Worm (Caenorhabditis elegans) whole organism, L3 larva: Measurements from ENCODE around the gene hmg-5.

Experiments
- ZK546.5 ChIP-seq: sonication (generic microtip); optimal IDR thresholded peaks from 2 replicates; lab custom pipeline; 2017; ENCODE audit warnings: missing biosample characterization, missing genetic modification characterization
- aly-2 ChIP-seq: fragments of 150-350 bp; optimal IDR thresholded peaks from 2 replicates; lab custom pipeline; 2014; ENCODE audit warnings: missing biosample characterization, missing genetic modification characterization
- ama-1 ChIP-seq: fragments of 150-350 bp; optimal IDR thresholded peaks from 2 replicates; lab custom pipeline; 2018
- ceh-16 ChIP-seq: sonication (generic microtip); optimal IDR thresholded peaks from 2 replicates; lab custom pipeline; 2017; ENCODE audit warnings: missing biosample characterization, missing genetic modification characterization
- ceh-28 ChIP-seq: fragments of 150-350 bp; optimal IDR thresholded peaks from 2 replicates; lab custom pipeline; 2014; ENCODE audit warnings: missing biosample characterization, missing genetic modification reagents, missing genetic modification characterization
- ceh-82 ChIP-seq: fragments of 150-350 bp; optimal IDR thresholded peaks from 2 replicates; lab custom pipeline; 2014; ENCODE audit warnings: missing biosample characterization, missing genetic modification characterization
- ceh-9 ChIP-seq: sonication (generic microtip); optimal IDR thresholded peaks from 2 replicates; lab custom pipeline; 2018; ENCODE audit warnings: missing biosample characterization, missing genetic modification characterization
- daf-12 ChIP-seq: fragments of 150-350 bp; optimal IDR thresholded peaks from 2 replicates; lab custom pipeline; 2014; ENCODE audit warnings: missing biosample characterization, missing genetic modification reagents, missing genetic modification characterization
- egl-27 ChIP-seq: sonication (generic microtip); optimal IDR thresholded peaks from 4 replicates; lab custom pipeline; 2017; ENCODE audit warnings: missing biosample characterization, missing genetic modification reagents, missing genetic modification characterization
- egl-5 ChIP-seq: fragments of 150-350 bp; optimal IDR thresholded peaks from 2 replicates; lab custom pipeline; 2017; ENCODE audit warnings: missing biosample characterization, missing genetic modification reagents, missing genetic modification characterization, inconsistent platforms
- elt-1 ChIP-seq: fragments of 150-350 bp; optimal IDR thresholded peaks from 2 replicates; lab custom pipeline; 2014; ENCODE audit warnings: missing biosample characterization, missing genetic modification characterization
- elt-2 ChIP-seq: sonication (generic microtip); optimal IDR thresholded peaks from 2 replicates; lab custom pipeline; 2016; ENCODE audit warnings: missing genetic modification reagents, mild to moderate bottlenecking, missing genetic modification characterization, missing compliant biosample characterization
- elt-3 ChIP-seq, 3 experiments: fragments of 150-350 bp in 1 of 3; sonication (generic microtip) in 2 of 3; optimal IDR thresholded peaks; 2 replicates in 2 of 3; 4 replicates in 1 of 3; lab custom pipeline; 2014 to 2017; ENCODE audit warnings: missing biosample characterization in 3 of 3, missing genetic modification characterization in 3 of 3
- eor-1 ChIP-seq, 2 experiments: fragments of 150-350 bp; optimal IDR thresholded peaks; 2 replicates each; lab custom pipeline; 2014 to 2018; ENCODE audit warnings: missing biosample characterization in 2 of 2, missing genetic modification characterization in 2 of 2
- fkh-10 ChIP-seq: sonication (generic microtip); optimal IDR thresholded peaks from 2 replicates; lab custom pipeline; 2017; ENCODE audit warnings: missing biosample characterization, missing genetic modification reagents, missing genetic modification characterization
- fkh-2 ChIP-seq: fragments of 150-350 bp; optimal IDR thresholded peaks from 2 replicates; lab custom pipeline; 2014; ENCODE audit warnings: missing biosample characterization, missing genetic modification reagents, missing genetic modification characterization
- fos-1 ChIP-seq: fragments of 150-350 bp; optimal IDR thresholded peaks from 2 replicates; lab custom pipeline; 2014; ENCODE audit warnings: missing biosample characterization, missing genetic modification characterization
- hmg-11 ChIP-seq: sonication (generic microtip); optimal IDR thresholded peaks from 2 replicates; lab custom pipeline; 2016; ENCODE audit warnings: missing genetic modification characterization, missing compliant biosample characterization
- jun-1 ChIP-seq: fragments of 150-350 bp; optimal IDR thresholded peaks from 2 replicates; lab custom pipeline; 2014; ENCODE audit warnings: missing biosample characterization, missing genetic modification reagents, missing genetic modification characterization
- lin-15B ChIP-seq: fragments of 150-350 bp; optimal IDR thresholded peaks from 2 replicates; lab custom pipeline; 2014; ENCODE audit warnings: missing biosample characterization, missing genetic modification characterization
- lin-39 ChIP-seq: fragments of 150-350 bp; optimal IDR thresholded peaks from 2 replicates; lab custom pipeline; 2018; ENCODE audit warnings: missing biosample characterization, missing genetic modification reagents, missing genetic modification characterization
- lsy-12 ChIP-seq: sonication (generic microtip); optimal IDR thresholded peaks from 2 replicates; lab custom pipeline; 2016; ENCODE audit warnings: mild to moderate bottlenecking, missing genetic modification characterization, missing compliant biosample characterization
- mdl-1 ChIP-seq: fragments of 150-350 bp; optimal IDR thresholded peaks from 2 replicates; lab custom pipeline; 2014; ENCODE audit warnings: missing biosample characterization, missing genetic modification characterization
- nfya-1 ChIP-seq: sonication (generic microtip); optimal IDR thresholded peaks from 2 replicates; lab custom pipeline; 2017; ENCODE audit warnings: missing genetic modification characterization, mild to moderate bottlenecking, missing compliant biosample characterization, antibody characterized with exemption, moderate library complexity; ENCODE audit not compliant: insufficient read depth
- nhr-12 ChIP-seq: fragments of 150-350 bp; optimal IDR thresholded peaks from 2 replicates; lab custom pipeline; 2014; ENCODE audit warnings: missing biosample characterization, missing genetic modification characterization
- nhr-23 ChIP-seq: fragments of 150-350 bp; optimal IDR thresholded peaks from 2 replicates; lab custom pipeline; 2014; ENCODE audit warnings: missing biosample characterization, missing genetic modification reagents, missing genetic modification characterization
- nhr-237 ChIP-seq: fragments of 150-350 bp; optimal IDR thresholded peaks from 2 replicates; lab custom pipeline; 2014; ENCODE audit warnings: missing biosample characterization, missing genetic modification characterization
- nhr-25 ChIP-seq: sonication (generic microtip); optimal IDR thresholded peaks from 2 replicates; lab custom pipeline; 2017; ENCODE audit warnings: missing biosample characterization, missing genetic modification characterization
- nhr-28 ChIP-seq: fragments of 150-350 bp; optimal IDR thresholded peaks from 2 replicates; lab custom pipeline; 2014; ENCODE audit warnings: missing biosample characterization, missing genetic modification characterization
- nhr-43 ChIP-seq: sonication (generic microtip); optimal IDR thresholded peaks from 2 replicates; lab custom pipeline; 2016; ENCODE audit warnings: mild to moderate bottlenecking, missing genetic modification characterization, missing compliant biosample characterization; ENCODE audit not compliant: poor library complexity, severe bottlenecking
- nhr-67 ChIP-seq: fragments of 150-350 bp; optimal IDR thresholded peaks from 2 replicates; lab custom pipeline; 2014; ENCODE audit warnings: missing biosample characterization, missing genetic modification characterization
- nhr-77 ChIP-seq: fragments of 150-350 bp; optimal IDR thresholded peaks from 2 replicates; lab custom pipeline; 2014; ENCODE audit warnings: missing biosample characterization, missing genetic modification characterization
- pha-4 ChIP-seq: fragments of 150-350 bp; optimal IDR thresholded peaks from 2 replicates; lab custom pipeline; 2014; ENCODE audit warnings: missing biosample characterization, missing genetic modification reagents, missing genetic modification characterization
- sea-2 ChIP-seq: fragments of 150-350 bp; sonication (generic microtip); optimal IDR thresholded peaks from 4 replicates; lab custom pipeline; 2014; ENCODE audit warnings: missing biosample characterization, missing genetic modification reagents, missing genetic modification characterization
- skn-1 ChIP-seq: fragments of 150-350 bp; optimal IDR thresholded peaks from 2 replicates; lab custom pipeline; 2014; ENCODE audit warnings: missing biosample characterization, missing genetic modification characterization
- snpc-4 ChIP-seq: fragments of 150-350 bp; optimal IDR thresholded peaks from 2 replicates; lab custom pipeline; 2014; ENCODE audit warnings: missing biosample characterization, missing genetic modification characterization
- tbx-2 ChIP-seq: sonication (generic microtip); optimal IDR thresholded peaks from 2 replicates; lab custom pipeline; 2016; ENCODE audit warnings: mild to moderate bottlenecking, missing genetic modification characterization, missing compliant biosample characterization
- unc-39 ChIP-seq: sonication (generic microtip); optimal IDR thresholded peaks from 4 replicates; lab custom pipeline; 2017; ENCODE audit warnings: missing biosample characterization, missing genetic modification characterization
- unc-62 ChIP-seq: fragments of 150-350 bp; sonication (generic microtip); optimal IDR thresholded peaks from 4 replicates; lab custom pipeline; 2014; ENCODE audit warnings: missing biosample characterization, missing genetic modification reagents, missing genetic modification characterization
- zag-1 ChIP-seq: fragments of 150-350 bp; optimal IDR thresholded peaks from 2 replicates; lab custom pipeline; 2014; ENCODE audit warnings: missing biosample characterization, missing genetic modification characterization
- ztf-4 ChIP-seq: fragments of 150-350 bp; optimal IDR thresholded peaks from 2 replicates; lab custom pipeline; 2014; ENCODE audit warnings: missing biosample characterization, missing genetic modification characterization

Gene hmg-5

DNA sequence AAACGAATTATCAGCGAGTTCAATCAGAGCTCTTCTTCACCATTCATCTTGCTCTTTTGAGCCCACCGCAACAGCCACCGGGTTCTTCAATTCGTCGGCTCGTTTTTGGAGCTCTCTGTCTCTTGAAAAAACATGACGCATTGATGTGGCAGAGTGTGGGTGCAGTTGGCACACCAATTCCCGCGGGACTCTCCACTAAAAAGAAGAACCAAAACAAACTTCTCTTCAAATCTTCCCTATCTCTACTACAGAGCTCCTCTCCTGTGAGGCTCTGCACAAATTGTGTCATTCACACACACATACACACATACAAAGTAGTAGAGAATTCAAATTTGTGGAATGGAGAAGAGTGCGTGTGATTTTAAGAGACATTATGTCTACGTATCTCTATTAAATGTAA lies 17.0 kb upstream of the hmg-5 start:
- peak; percentile 77 for TF ChIP-seq elt-1 (tag; lab: Kevin White, UChicago)
- peak; percentile 49 for TF ChIP-seq nfya-1 (tag; lab: Kevin White, UChicago)
- TF ChIP-seq hmg-11 (tag; lab: Kevin White, UChicago), result no peak
- peak; percentile 46 for TF ChIP-seq ceh-82
- no peak for TF ChIP-seq tbx-2 (tag; lab: Kevin White, UChicago)
- peak; percentile 57 for TF ChIP-seq unc-62 (GFP tag; lab: Kevin White, UChicago)
- TF ChIP-seq lin-39 (tag; lab: Kevin White, UChicago), result peak; percentile 68

DNA sequence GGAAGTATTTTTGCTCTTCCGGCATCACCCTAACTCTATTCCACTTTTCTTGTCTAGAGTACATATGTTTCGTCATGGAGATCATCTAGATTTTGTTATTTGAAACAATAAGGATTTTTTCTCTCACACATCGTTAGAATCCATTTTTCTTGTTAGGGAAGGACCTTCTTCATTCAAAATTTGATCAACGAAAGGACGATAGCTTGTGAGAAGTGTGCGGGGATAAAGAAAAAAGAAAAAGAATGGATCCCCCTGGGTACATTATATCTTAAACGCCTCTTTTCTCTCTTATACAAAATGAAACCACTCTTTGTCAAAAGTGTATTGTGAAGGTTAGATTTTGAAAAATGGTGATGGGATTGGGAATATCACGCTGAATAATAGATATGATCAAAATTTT lies 15.6 kb upstream of the hmg-5 start:
- TF ChIP-seq fkh-10 (GFP tag; lab: Kevin White, UChicago) (peak; percentile 4), nhr-12 (tag; lab: Kevin White, UChicago) (no peak)
- TF ChIP-seq, all 47 proteins: peak for 1

DNA sequence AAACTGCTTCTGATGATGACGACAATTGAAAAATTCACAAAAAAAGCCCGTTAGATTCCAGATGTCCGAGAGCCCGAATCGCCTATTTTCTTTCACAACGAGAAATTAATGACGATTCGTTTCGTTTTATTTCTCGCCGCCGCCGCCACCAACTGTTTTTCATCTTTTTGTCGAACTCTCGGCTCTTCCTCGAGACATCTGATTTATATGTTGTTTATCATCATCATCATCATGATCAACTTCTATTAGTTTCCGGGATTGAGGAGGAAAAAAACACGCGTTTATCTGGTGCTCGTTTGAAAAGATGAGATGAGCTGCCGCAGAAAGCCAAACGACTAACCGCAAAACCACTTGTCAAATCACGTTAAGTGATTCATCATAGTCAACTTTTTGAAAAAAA lies 13.5 kb upstream of the hmg-5 start:
- TF ChIP-seq egl-5 (tag; lab: Kevin White, UChicago) (peak; percentile 80), nfya-1 (tag; lab: Kevin White, UChicago) (peak; percentile 11), nhr-12 (tag; lab: Kevin White, UChicago) (no peak), lin-39 (tag; lab: Kevin White, UChicago) (peak; percentile 46)

DNA sequence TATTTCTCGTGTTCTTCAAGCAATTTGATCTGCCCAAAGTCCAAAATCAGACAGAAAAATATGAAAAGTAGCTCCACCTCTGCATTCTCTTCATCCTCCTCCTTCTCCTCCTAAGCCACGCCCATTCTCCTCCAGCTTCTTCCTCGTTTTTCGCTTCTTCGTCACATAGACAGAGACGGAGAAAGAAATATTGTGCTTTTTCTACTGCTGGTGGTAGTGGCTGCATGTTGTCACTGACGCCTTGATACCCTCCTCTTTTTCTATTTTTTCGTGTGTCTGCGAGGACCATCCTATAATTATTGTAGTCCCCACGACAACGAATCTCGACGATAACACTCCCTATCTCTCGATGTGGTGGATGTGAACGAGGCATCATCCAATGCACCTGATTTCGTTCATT lies 12.6 kb upstream of the hmg-5 start, which contains the start of gene C08G9.1:
C08G9.1 (plus strand) TSS at position 175 of the 400 bp plus-strand sequence.
- TF ChIP-seq pha-4 (no peak), lin-39 (tag; lab: Kevin White, UChicago) (peak; percentile 27), egl-5 (tag; lab: Kevin White, UChicago) (peak; percentile 31), unc-62 (GFP tag; lab: Kevin White, UChicago) (no peak), nfya-1 (tag; lab: Kevin White, UChicago) (peak; percentile 41), daf-12 (no peak), nhr-28 (no peak), nhr-77 (tag; lab: Kevin White, UChicago) (no peak), nhr-12 (tag; lab: Kevin White, UChicago) (no peak), jun-1 (tag; lab: Kevin White, UChicago) (no peak), nhr-25 (tag; lab: Kevin White, UChicago) (no peak), aly-2 (tag; lab: Kevin White, UChicago) (no peak), ceh-9 (tag; lab: Kevin White, UChicago) (no peak), sea-2 (GFP tag; lab: Kevin White, UChicago) (no peak), snpc-4 (tag; lab: Kevin White, UChicago) (no peak), skn-1 (tag; lab: Kevin White, UChicago) (no peak), ztf-4 (tag; lab: Kevin White, UChicago) (no peak), fkh-2 (tag; lab: Kevin White, UChicago) (no peak), nhr-23 (no peak), elt-3 (tag; optimal IDR thresholded peaks at IDR 0.05; lab: Kevin White, UChicago) (no peak), hmg-11 (tag; lab: Kevin White, UChicago) (no peak), ceh-16 (tag; lab: Kevin White, UChicago) (no peak)

DNA sequence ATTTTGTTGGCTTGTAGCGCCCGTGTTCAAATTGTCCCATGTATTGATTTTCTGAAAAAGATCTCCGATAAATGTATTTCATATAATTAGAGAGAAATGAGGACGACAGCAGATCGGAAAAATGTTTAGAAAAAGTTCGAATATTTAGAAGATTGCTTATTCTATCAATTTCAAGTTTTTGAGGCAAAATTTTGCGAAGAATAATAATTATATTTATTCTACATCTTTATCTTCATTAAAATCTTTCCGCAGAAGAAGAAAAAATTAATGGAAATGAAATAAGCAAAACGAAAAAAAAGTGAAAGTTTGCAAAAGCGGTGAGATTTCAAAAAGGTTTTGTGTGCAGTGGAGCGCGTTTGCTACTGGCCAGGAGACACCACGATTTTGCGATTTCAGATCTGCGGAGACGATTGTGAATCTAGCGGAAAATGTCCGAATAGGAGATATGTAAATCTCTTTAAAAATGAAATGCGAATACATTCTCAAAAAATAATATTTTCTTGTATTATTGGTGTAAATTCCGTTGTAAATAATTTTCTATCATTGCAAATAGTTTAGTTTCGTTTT lies 8.3 kb upstream of the hmg-5 start, which contains the start of gene nrde-4:
nrde-4 (minus strand) TSS at position 51 of the 567 bp plus-strand sequence.
- peak; percentile 78 for TF ChIP-seq nfya-1 (tag; lab: Kevin White, UChicago)
- TF ChIP-seq ceh-16 (tag; lab: Kevin White, UChicago), result no peak
- TF ChIP-seq ceh-9 (tag; lab: Kevin White, UChicago), result no peak
- TF ChIP-seq elt-1 (tag; lab: Kevin White, UChicago), result peak; percentile 30
- TF ChIP-seq lsy-12 (tag; lab: Kevin White, UChicago), result no peak
- TF ChIP-seq nhr-237 (tag; lab: Kevin White, UChicago), result no peak
- no peak for TF ChIP-seq nhr-77 (tag; lab: Kevin White, UChicago)
- no peak for TF ChIP-seq unc-62 (GFP tag; lab: Kevin White, UChicago)
- TF ChIP-seq fkh-2 (tag; lab: Kevin White, UChicago), result no peak
- TF ChIP-seq snpc-4 (tag; lab: Kevin White, UChicago), result peak; percentile 71
- TF ChIP-seq ama-1 (lab: Kevin White, UChicago), result no peak
- no peak for TF ChIP-seq unc-39 (tag; lab: Kevin White, UChicago)
- TF ChIP-seq nhr-25 (tag; lab: Kevin White, UChicago), result peak; percentile 84
- peak in 1 of 3 experiments; percentile 25 for TF ChIP-seq elt-3 (tag; optimal IDR thresholded peaks at IDR 0.05; lab: Kevin White, UChicago)
- no peak for TF ChIP-seq fkh-10 (GFP tag; lab: Kevin White, UChicago)
- no peak for TF ChIP-seq daf-12
- TF ChIP-seq eor-1 (tag; optimal IDR thresholded peaks at IDR 0.05; lab: Kevin White, UChicago), result no peak
- no peak for TF ChIP-seq jun-1 (tag; lab: Kevin White, UChicago)
- peak; percentile 52 for TF ChIP-seq hmg-11 (tag; lab: Kevin White, UChicago)
- peak; percentile 43 for TF ChIP-seq nhr-43
- peak; percentile 46 for TF ChIP-seq elt-2 (tag; lab: Kevin White, UChicago)
- TF ChIP-seq egl-5 (tag; lab: Kevin White, UChicago), result no peak
- TF ChIP-seq fos-1 (tag; lab: Kevin White, UChicago), result no peak
- TF ChIP-seq pha-4, result peak; percentile 85
- TF ChIP-seq ceh-28 (tag; lab: Kevin White, UChicago), result no peak
- no peak for TF ChIP-seq zag-1 (tag; lab: Kevin White, UChicago)
- no peak for TF ChIP-seq mdl-1 (tag; lab: Kevin White, UChicago)
- no peak for TF ChIP-seq nhr-67 (tag; lab: Kevin White, UChicago)
- TF ChIP-seq egl-27 (tag; lab: Kevin White, UChicago), result no peak
- no peak for TF ChIP-seq ZK546.5 (tag; lab: Kevin White, UChicago)
- TF ChIP-seq lin-15B, result peak; percentile 85
